Worm (Caenorhabditis elegans) whole organism, L3 larva: ENCODE measurements around the gene arrd-22.

ENCODE experiments used
- ZK546.5 ChIP-seq: sonication (generic microtip); optimal IDR thresholded peaks from 2 replicates; lab custom pipeline; 2017; ENCODE audit warnings: missing biosample characterization, missing genetic modification characterization
- ama-1 ChIP-seq: fragments of 150-350 bp; optimal IDR thresholded peaks from 2 replicates; lab custom pipeline; 2018
- egl-27 ChIP-seq: sonication (generic microtip); optimal IDR thresholded peaks from 4 replicates; lab custom pipeline; 2017; ENCODE audit warnings: missing biosample characterization, missing genetic modification reagents, missing genetic modification characterization
- jun-1 ChIP-seq: fragments of 150-350 bp; optimal IDR thresholded peaks from 2 replicates; lab custom pipeline; 2014; ENCODE audit warnings: missing biosample characterization, missing genetic modification reagents, missing genetic modification characterization
- nfya-1 ChIP-seq: sonication (generic microtip); optimal IDR thresholded peaks from 2 replicates; lab custom pipeline; 2017; ENCODE audit warnings: missing genetic modification characterization, mild to moderate bottlenecking, missing compliant biosample characterization, antibody characterized with exemption, moderate library complexity; ENCODE audit not compliant: insufficient read depth
- nhr-237 ChIP-seq: fragments of 150-350 bp; optimal IDR thresholded peaks from 2 replicates; lab custom pipeline; 2014; ENCODE audit warnings: missing biosample characterization, missing genetic modification characterization
- pha-4 ChIP-seq: fragments of 150-350 bp; optimal IDR thresholded peaks from 2 replicates; lab custom pipeline; 2014; ENCODE audit warnings: missing biosample characterization, missing genetic modification reagents, missing genetic modification characterization
- sea-2 ChIP-seq: fragments of 150-350 bp; sonication (generic microtip); optimal IDR thresholded peaks from 4 replicates; lab custom pipeline; 2014; ENCODE audit warnings: missing biosample characterization, missing genetic modification reagents, missing genetic modification characterization
- snpc-4 ChIP-seq: fragments of 150-350 bp; optimal IDR thresholded peaks from 2 replicates; lab custom pipeline; 2014; ENCODE audit warnings: missing biosample characterization, missing genetic modification characterization
- zag-1 ChIP-seq: fragments of 150-350 bp; optimal IDR thresholded peaks from 2 replicates; lab custom pipeline; 2014; ENCODE audit warnings: missing biosample characterization, missing genetic modification characterization
- ztf-11 ChIP-seq: fragments of 150-350 bp; optimal IDR thresholded peaks from 2 replicates; lab custom pipeline; 2014; ENCODE audit warnings: missing biosample characterization, missing genetic modification characterization

DNA sequence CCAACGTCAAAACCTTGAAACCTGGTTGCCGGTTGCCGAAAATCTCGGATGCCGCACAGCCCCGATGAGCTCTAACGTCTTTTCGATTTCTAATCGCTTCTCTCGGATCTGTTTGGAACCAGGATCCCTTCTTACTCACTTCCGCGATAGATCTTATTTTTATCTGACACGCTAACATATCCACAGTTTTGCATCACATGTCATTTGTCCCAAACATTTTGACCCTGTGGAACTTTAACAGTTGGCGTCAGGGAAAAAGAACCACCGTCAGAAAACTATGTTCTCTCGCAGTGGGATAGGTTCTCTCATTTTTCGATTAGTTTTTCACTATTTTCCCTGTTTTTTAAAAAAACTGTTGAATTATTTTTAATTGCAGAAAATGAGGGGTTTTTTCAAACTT, 12.0 kb upstream of the arrd-22 start, which contains the start of gene T20D4.11:
- TF ChIP-seq ztf-11 (tag; lab: Kevin White, UChicago) (no peak), zag-1 (tag; lab: Kevin White, UChicago) (no peak), sea-2 (no peak), nhr-237 (tag; lab: Kevin White, UChicago) (no peak), snpc-4 (tag; lab: Kevin White, UChicago) (no peak), ZK546.5 (tag; lab: Kevin White, UChicago) (no peak), egl-27 (tag; lab: Kevin White, UChicago) (no peak), jun-1 (tag; lab: Kevin White, UChicago) (no peak), pha-4 (tag; lab: Kevin White, UChicago) (no peak), nfya-1 (tag; lab: Kevin White, UChicago) (no peak), ama-1 (lab: Kevin White, UChicago) (no peak)
